Fruit fly (Drosophila melanogaster): ENCODE measurements around the gene SMC1.

DNA sequence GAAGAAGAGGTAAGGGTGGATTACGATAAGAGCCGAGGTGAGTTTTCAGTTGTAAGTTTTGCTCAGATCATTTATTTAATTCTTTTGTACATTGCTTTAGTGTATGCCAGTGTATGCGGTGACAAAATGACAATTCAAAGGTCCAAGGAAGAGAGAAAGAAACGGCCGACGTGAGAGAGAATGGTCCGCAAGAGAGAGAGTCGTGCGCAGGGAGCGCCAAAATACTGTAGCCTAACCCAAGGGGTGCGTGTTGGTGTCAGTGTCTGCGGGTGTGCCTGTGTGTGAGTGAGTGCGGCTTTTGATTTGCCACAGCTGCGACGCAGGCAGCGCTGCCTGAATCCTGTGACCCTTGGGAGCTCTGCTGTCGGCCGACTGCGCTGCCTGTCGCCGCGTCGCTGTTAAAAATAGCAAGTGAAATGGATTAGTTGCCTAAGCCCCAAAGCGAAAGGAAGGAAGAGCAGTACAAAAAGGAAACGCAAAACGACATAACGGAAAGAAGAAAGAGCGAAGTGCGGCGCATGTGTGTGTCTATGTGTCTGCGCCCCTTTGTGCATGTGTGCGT, 34.6 kb downstream of the SMC1 start:
- TF ChIP-seq CG10669 (GFP tag; optimal IDR thresholded peaks at IDR 0.05) (no peak), acj6 (GFP tag; optimal IDR thresholded peaks at IDR 0.05) (no peak), CG11762 (GFP tag; optimal IDR thresholded peaks at IDR 0.05; ENCODE audit: insufficient read depth) (no peak), CG10631 (GFP tag; optimal IDR thresholded peaks at IDR 0.05) (no peak), Hr38 (GFP tag; optimal IDR thresholded peaks at IDR 0.05) (no peak), Sox14 (GFP tag; optimal IDR thresholded peaks at IDR 0.05) (no peak)

Data from whole organism, prepupa.